Worm (Caenorhabditis elegans) whole organism, young adult: ENCODE measurements around the gene clec-54.

ENCODE experiments used
- B0261.1 ChIP-seq: sonication (generic microtip); optimal IDR thresholded peaks from 2 replicates; lab custom pipeline; 2016; ENCODE audit warnings: mild to moderate bottlenecking, missing genetic modification characterization, moderate library complexity, missing compliant biosample characterization
- F33H1.4 ChIP-seq: fragments of 200-800 bp; sonication (Bioruptor generic); IDR thresholded peaks from 2 replicates; pipeline ENCODE4 v1.3.6; 2022; ENCODE audit warnings: missing genetic modification reagents, missing genetic modification characterization, missing compliant biosample characterization
- F37B4.10 ChIP-seq: fragments of 200-800 bp; sonication (Bioruptor generic); IDR thresholded peaks from 2 replicates; pipeline ENCODE4 v1.3.6; 2022; ENCODE audit warnings: missing genetic modification characterization, missing compliant biosample characterization
- F52B5.7 ChIP-seq: sonication (generic microtip); optimal IDR thresholded peaks from 2 replicates; lab custom pipeline; 2016; ENCODE audit warnings: mild to moderate bottlenecking, missing genetic modification characterization, missing compliant biosample characterization
- F57A8.1 ChIP-seq: fragments of 200-800 bp; sonication (Bioruptor generic); optimal IDR thresholded peaks from 2 replicates; lab custom pipeline; 2018; ENCODE audit warnings: mild to moderate bottlenecking, missing genetic modification characterization, moderate library complexity, missing compliant biosample characterization
- K11D2.4 ChIP-seq: fragments of 200-800 bp; sonication (Bioruptor generic); IDR thresholded peaks from 2 replicates; pipeline ENCODE4 v1.3.6; 2022; ENCODE audit warnings: missing genetic modification reagents, missing genetic modification characterization, missing compliant biosample characterization
- Y95B8A.8 ChIP-seq: fragments of 200-800 bp; sonication (Bioruptor generic); IDR thresholded peaks from 2 replicates; pipeline ENCODE4 v1.3.6; 2022; ENCODE audit warnings: missing genetic modification reagents, missing genetic modification characterization, missing compliant biosample characterization
- akir-1 ChIP-seq: fragments of 200-800 bp; sonication (Bioruptor generic); optimal IDR thresholded peaks from 2 replicates; lab custom pipeline; 2018; ENCODE audit warnings: mild to moderate bottlenecking, missing genetic modification characterization, moderate library complexity, missing compliant biosample characterization
- ama-1 ChIP-seq, 3 experiments: fragments of 150-350 bp in 1 of 3; sonication (generic microtip) in 2 of 3; optimal IDR thresholded peaks; 2 replicates each; lab custom pipeline; 2014 to 2018; ENCODE audit warnings: missing biosample characterization in 2 of 3, missing genetic modification characterization in 2 of 3, missing genetic modification reagents in 2 of 3
- athp-1 ChIP-seq: sonication (generic microtip); optimal IDR thresholded peaks from 2 replicates; lab custom pipeline; 2017; ENCODE audit warnings: mild to moderate bottlenecking, missing genetic modification characterization, missing compliant biosample characterization
- bed-1 ChIP-seq: fragments of 200-800 bp; sonication (Bioruptor generic); IDR thresholded peaks from 2 replicates; pipeline ENCODE4 v1.3.6; 2022; ENCODE audit warnings: missing genetic modification reagents, missing genetic modification characterization, missing compliant biosample characterization
- ceh-100 ChIP-seq: fragments of 200-800 bp; sonication (Bioruptor generic); IDR thresholded peaks from 2 replicates; pipeline ENCODE4 v1.3.6; 2022; ENCODE audit warnings: missing genetic modification reagents, missing genetic modification characterization, missing compliant biosample characterization
- ceh-40 ChIP-seq: fragments of 200-800 bp; sonication (Bioruptor generic); IDR thresholded peaks from 2 replicates; pipeline ENCODE4 v1.3.6; 2022; ENCODE audit warnings: missing genetic modification characterization, missing compliant biosample characterization
- ceh-91 ChIP-seq: fragments of 200-800 bp; sonication (Bioruptor generic); IDR thresholded peaks from 2 replicates; pipeline ENCODE4 v1.3.6; 2022; ENCODE audit warnings: missing genetic modification reagents, missing genetic modification characterization, missing compliant biosample characterization
- dpff-1 ChIP-seq: sonication (generic microtip); optimal IDR thresholded peaks from 2 replicates; lab custom pipeline; 2017; ENCODE audit warnings: mild to moderate bottlenecking, missing genetic modification characterization, missing compliant biosample characterization
- efl-1 ChIP-seq: fragments of 150-350 bp; optimal IDR thresholded peaks from 2 replicates; lab custom pipeline; 2014; ENCODE audit warnings: missing biosample characterization, missing genetic modification reagents, missing genetic modification characterization
- egrh-3 ChIP-seq: fragments of 200-800 bp; sonication (Bioruptor generic); IDR thresholded peaks from 2 replicates; pipeline ENCODE4 v1.3.6; 2022; ENCODE audit warnings: missing genetic modification reagents, missing genetic modification characterization, missing compliant biosample characterization
- gei-17 ChIP-seq: fragments of 200-800 bp; sonication (Bioruptor generic); optimal IDR thresholded peaks from 2 replicates; lab custom pipeline; 2018; ENCODE audit warnings: mild to moderate bottlenecking, missing genetic modification characterization, missing compliant biosample characterization
- hlh-12 ChIP-seq: sonication (generic microtip); optimal IDR thresholded peaks from 2 replicates; lab custom pipeline; 2016; ENCODE audit warnings: missing genetic modification characterization, missing compliant biosample characterization
- lag-1 ChIP-seq: fragments of 200-800 bp; sonication (Bioruptor generic); IDR thresholded peaks from 2 replicates; pipeline ENCODE4 v1.3.6; 2022; ENCODE audit warnings: missing genetic modification reagents, missing genetic modification characterization, missing compliant biosample characterization
- madf-3 ChIP-seq: fragments of 200-800 bp; sonication (Bioruptor generic); IDR thresholded peaks from 2 replicates; pipeline ENCODE4 v1.3.6; 2022; ENCODE audit warnings: missing genetic modification reagents, missing genetic modification characterization, missing compliant biosample characterization
- madf-8 ChIP-seq: fragments of 200-800 bp; sonication (Bioruptor generic); conservative IDR thresholded peaks from 2 replicates; pipeline ENCODE4 v1.3.6; 2022; ENCODE audit warnings: missing genetic modification reagents, missing genetic modification characterization, missing compliant biosample characterization
- nfyb-1 ChIP-seq: fragments of 200-800 bp; sonication (Bioruptor generic); IDR thresholded peaks from 2 replicates; pipeline ENCODE4 v1.3.6; 2022; ENCODE audit warnings: missing genetic modification reagents, missing genetic modification characterization, missing compliant biosample characterization
- nhr-80 ChIP-seq: sonication (generic microtip); optimal IDR thresholded peaks from 2 replicates; lab custom pipeline; 2016; ENCODE audit warnings: missing genetic modification characterization, missing compliant biosample characterization
- pha-4 ChIP-seq: fragments of 150-350 bp; sonication (generic microtip); optimal IDR thresholded peaks from 2 replicates; lab custom pipeline; 2014; ENCODE audit warnings: missing biosample characterization, missing genetic modification reagents, missing genetic modification characterization
- rcor-1 ChIP-seq: fragments of 200-800 bp; sonication (Bioruptor generic); IDR thresholded peaks from 2 replicates; pipeline ENCODE4 v1.3.6; 2022; ENCODE audit warnings: missing genetic modification reagents, missing genetic modification characterization, missing compliant biosample characterization
- somi-1 ChIP-seq: fragments of 200-800 bp; sonication (Bioruptor generic); optimal IDR thresholded peaks from 2 replicates; lab custom pipeline; 2018; ENCODE audit warnings: mild to moderate bottlenecking, missing genetic modification characterization, missing compliant biosample characterization
- tlf-1 ChIP-seq: fragments of 200-800 bp; sonication (Bioruptor generic); optimal IDR thresholded peaks from 2 replicates; lab custom pipeline; 2018; ENCODE audit warnings: mild to moderate bottlenecking, missing genetic modification characterization, missing compliant biosample characterization
- unc-130 ChIP-seq: sonication (generic microtip); optimal IDR thresholded peaks from 2 replicates; lab custom pipeline; 2016; ENCODE audit warnings: missing genetic modification reagents, missing genetic modification characterization, missing compliant biosample characterization
- ztf-22 ChIP-seq: fragments of 200-800 bp; sonication (Bioruptor generic); optimal IDR thresholded peaks from 2 replicates; lab custom pipeline; 2018; ENCODE audit warnings: mild to moderate bottlenecking, missing genetic modification characterization, moderate library complexity, missing compliant biosample characterization
- ztf-28 ChIP-seq: fragments of 200-800 bp; sonication (Bioruptor generic); IDR thresholded peaks from 2 replicates; pipeline ENCODE4 v1.3.6; 2022; ENCODE audit warnings: missing genetic modification reagents, missing genetic modification characterization, missing compliant biosample characterization

The clec-54 gene

DNA sequence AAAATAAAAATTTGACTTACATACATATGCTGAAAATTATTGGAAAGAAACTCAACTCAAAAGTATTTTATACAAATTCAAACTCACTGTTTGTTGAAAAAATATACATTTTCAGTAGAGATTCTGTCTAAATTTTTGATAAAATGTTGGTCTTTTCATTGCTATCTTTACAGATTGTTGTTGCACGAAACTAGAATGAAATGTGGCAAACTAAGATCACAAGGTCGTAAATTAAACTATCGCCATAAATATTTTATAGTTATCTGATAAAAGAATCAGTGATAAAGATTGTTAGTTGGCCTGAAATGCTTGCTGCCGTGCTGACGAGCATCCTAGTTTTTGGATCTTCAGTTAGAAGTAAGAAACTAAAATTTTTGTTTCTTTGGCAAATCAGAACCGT, 2.3 kb downstream of the clec-54 start, which contains the start of gene clec-55:
clec-55 (plus strand) TSS at position 301 of the 400 bp plus-strand sequence.
- no peak for TF ChIP-seq F37B4.10 (GFP tag; lab: Robert Waterston, UW)
- no peak for TF ChIP-seq somi-1 (GFP tag; lab: Kevin White, UChicago)
- no peak for TF ChIP-seq efl-1
- no peak for TF ChIP-seq ama-1 (optimal IDR thresholded peaks at IDR 0.05; lab: Kevin White, UChicago)
- TF ChIP-seq ama-1 (GFP tag; optimal IDR thresholded peaks at IDR 0.05; lab: Kevin White, UChicago): no peak
- no peak for TF ChIP-seq ztf-22
- TF ChIP-seq F57A8.1: no peak
- no peak for TF ChIP-seq pha-4 (tag; lab: Kevin White, UChicago)
- no peak for TF ChIP-seq ceh-91 (GFP tag; lab: Robert Waterston, UW)
- TF ChIP-seq ztf-28: no peak
- no peak for TF ChIP-seq F33H1.4
- TF ChIP-seq K11D2.4 (GFP tag; lab: Robert Waterston, UW): no peak
- TF ChIP-seq tlf-1 (GFP tag; lab: Kevin White, UChicago): no peak
- no peak for TF ChIP-seq athp-1 (tag; lab: Kevin White, UChicago)
- TF ChIP-seq rcor-1: no peak
- TF ChIP-seq ceh-100 (GFP tag; lab: Robert Waterston, UW): no peak
- no peak for TF ChIP-seq lag-1 (GFP tag; lab: Robert Waterston, UW)
- TF ChIP-seq egrh-3 (GFP tag; lab: Robert Waterston, UW): no peak

DNA sequence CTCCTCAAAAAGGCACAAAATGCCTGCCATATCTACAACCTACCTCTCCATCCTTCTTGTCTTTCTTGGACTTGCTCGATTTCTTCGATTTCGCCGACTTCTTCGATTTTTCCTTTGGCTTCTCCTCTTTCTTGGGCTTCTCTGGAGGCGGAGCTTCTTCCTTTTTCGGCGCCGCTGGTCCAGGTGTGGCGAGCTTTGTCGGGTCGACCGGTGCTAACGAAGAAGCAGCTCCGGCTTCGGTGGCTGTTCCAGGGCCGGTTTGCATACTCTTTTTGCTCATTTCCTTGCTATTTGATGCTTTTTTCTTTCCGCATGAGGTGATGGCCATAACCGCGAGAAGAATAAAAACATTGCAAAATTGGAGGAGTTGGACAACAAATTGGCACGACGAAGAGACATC, 3.8 kb downstream of the clec-54 start:
- peak; percentile 51; the same call in 1 of the 2 replicates for TF ChIP-seq egrh-3 (GFP tag; lab: Robert Waterston, UW)
- TF ChIP-seq Y95B8A.8: no peak
- no peak for TF ChIP-seq madf-8 (GFP tag; lab: Robert Waterston, UW)
- TF ChIP-seq, all 124 proteins: peak for 1

DNA sequence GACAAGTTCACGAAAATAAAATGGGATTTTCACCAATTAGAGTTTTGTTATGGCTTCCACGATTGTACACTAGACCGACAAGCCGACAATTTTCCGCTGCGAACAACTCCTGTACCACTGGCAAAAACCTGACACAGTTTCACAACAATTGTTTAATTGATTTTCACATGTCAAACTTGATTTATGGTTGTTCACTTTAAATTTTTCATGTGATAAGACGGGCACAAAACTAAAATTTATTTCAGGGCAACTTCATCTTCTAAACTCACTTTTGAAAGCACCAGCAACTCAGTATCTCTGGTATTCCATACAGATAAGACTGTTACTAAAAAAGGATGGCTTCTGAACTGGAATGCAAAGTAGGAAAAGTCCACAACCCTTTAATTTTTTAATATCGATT, 4.7 kb downstream of the clec-54 start, which contains the start of gene R02D5.7:
R02D5.7 (minus strand) TSS at position 101 of the 400 bp plus-strand sequence.
- no peak for TF ChIP-seq bed-1 (GFP tag; lab: Robert Waterston, UW)
- peak; percentile 20 for TF ChIP-seq nhr-80 (tag; lab: Kevin White, UChicago)

DNA sequence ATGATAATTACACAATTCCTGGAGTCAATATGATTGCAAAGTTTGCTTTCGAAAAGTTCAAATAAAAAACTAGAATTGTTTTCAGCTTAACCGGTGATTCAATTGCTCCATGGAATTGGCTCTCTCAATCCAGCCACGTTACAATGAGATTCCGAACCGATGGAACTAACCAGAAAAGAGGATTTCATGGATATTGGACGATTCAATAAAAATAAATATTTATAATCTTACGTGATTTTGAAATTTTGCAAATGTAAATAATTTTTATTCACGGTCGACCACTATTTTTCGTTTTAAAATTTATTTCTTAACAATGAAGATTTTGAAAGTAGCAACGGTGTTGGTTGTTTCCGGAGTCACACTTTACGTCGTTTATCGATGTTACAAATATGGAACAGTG, 5.3 kb downstream of the clec-54 start, which contains the start of gene R02D5.10:
R02D5.10 (plus strand) TSS at position 301 of the 400 bp plus-strand sequence.
- TF ChIP-seq nfyb-1 (GFP tag; lab: Robert Waterston, UW): no peak
- no peak for TF ChIP-seq gei-17 (GFP tag; lab: Kevin White, UChicago)
- TF ChIP-seq hlh-12 (tag; lab: Kevin White, UChicago): no peak
- TF ChIP-seq dpff-1 (tag; lab: Kevin White, UChicago): no peak
- no peak for TF ChIP-seq somi-1 (GFP tag; lab: Kevin White, UChicago)
- TF ChIP-seq F52B5.7 (tag; lab: Kevin White, UChicago): no peak
- TF ChIP-seq B0261.1 (tag; lab: Kevin White, UChicago): no peak
- no peak for TF ChIP-seq akir-1 (GFP tag; lab: Kevin White, UChicago)
- TF ChIP-seq madf-3 (GFP tag; lab: Robert Waterston, UW): no peak

DNA sequence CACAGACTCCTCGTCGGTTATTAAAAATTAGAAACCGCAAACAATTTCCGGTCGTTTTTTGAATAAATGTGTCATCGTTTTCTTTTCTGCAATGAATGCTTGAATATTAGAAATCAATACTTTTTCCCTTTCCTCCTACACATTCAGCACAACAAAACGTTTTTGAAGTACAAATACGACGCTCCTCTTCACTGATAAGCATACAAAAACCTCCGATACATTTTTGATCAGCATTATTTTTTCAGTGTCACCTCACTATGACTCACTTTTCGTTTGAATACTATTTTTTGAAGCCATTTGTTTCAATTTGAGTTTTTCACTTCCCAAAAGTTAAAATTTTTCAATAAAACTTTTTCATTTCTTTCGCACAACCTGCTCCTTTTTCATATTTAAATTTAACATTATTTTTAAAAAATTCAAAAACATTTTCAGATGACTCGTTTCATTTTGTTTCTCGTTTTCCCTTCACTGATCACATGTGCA, 6.1 kb downstream of the clec-54 start, which contains the start of gene R02D5.3:
R02D5.3 (plus strand) TSS at position 433 of the 483 bp plus-strand sequence.
- TF ChIP-seq ztf-22 (no peak), nhr-80 (tag; lab: Kevin White, UChicago) (peak; percentile 58)
- TF ChIP-seq, all 124 proteins: peak for 1

DNA sequence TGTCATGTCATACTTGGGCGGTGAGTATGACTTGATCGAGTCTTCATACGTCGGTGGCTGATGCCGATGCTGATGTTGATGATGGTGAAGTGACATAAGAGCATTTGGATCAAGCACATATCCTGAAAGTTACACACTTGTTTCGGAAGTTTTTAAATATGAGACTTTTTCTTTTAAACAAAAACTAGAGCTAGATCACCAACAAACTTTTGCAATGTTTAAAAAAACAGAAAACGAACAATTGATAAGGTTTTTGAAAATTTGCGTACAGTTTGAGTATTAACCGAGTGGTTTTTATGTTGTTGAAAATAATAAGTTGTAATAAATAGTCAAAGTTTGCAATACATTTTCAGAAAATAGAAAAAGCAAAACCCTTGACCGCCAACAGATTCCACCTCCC, 7.9 kb downstream of the clec-54 start, which contains the start of gene R02D5.4:
R02D5.4 (minus strand) TSS at position 101 of the 400 bp plus-strand sequence.
- no peak for TF ChIP-seq ceh-40
- no peak for TF ChIP-seq unc-130 (GFP tag; lab: Kevin White, UChicago)
